Worm (Caenorhabditis elegans): ENCODE results near the gene txt-13.

Gene txt-13

DNA sequence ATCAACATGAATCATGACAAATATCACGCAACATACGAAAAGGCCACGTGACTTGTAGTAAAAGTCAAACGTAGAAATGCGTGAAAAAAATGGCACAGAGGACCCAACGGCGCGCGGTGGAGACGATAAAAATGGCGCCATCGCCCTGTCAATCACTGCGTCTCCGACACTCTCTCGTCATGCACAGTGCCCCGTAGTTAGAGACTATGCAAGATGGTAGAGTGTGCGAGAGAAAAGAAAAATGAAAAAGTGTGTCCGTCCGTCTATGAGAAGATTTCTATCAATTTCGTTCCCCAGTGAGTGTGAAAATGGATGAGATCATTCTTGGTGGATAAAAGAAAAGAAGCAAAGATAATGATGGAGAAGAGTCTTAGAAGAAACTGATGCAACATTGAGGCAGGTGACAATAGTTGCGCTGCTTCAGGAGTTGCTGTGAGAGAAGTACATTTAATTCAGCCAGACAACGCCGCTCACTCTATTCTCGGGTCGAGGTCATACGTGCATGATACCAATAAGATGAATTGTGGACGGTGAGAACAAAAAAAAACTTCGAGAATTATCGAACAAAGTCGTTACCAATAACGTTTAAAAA is 14.8 kb upstream of the txt-13 start (continued):
- TF ChIP-seq C34F6.9 (tag; optimal IDR thresholded peaks at IDR 0.05) (peak; percentile 63), Y55F3AM.14 (GFP tag; optimal IDR thresholded peaks at IDR 0.05) (no peak), nhr-23 (tag; optimal IDR thresholded peaks at IDR 0.05) (no peak), ama-1 (optimal IDR thresholded peaks at IDR 0.05) (no peak), mbf-1 (tag; optimal IDR thresholded peaks at IDR 0.05) (no peak), sem-4 (tag; optimal IDR thresholded peaks at IDR 0.05) (peak; percentile 72)

DNA sequence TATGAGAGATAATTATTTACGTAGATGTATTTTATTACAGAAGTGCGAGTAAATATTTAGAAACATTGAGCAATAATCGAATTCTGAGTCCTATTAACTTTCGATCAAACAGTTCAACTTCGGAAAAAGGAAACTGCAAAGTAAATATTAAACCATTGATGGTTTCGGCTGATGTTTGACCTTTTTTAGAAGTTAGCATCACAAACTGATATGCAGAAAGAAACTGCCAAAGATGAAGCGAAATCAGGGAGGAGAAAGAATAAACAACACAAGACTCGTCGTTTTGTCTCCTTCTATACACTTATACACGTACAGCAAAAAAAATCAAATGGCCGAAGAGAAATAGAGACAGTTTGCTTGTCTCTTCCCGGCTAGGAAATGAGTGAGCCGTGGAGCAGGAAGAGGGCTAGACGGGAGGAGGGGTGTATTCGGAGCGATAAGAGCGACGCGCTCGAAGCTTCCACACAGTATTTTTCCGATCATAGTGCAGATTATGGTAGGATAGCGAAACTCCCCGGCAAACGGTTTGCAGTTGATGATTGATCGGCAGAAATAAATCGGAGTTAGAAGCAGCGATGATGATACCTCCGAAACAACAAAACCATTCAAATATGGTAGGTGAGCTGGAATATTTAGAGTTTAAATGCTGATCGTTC is 13.7 kb upstream of the txt-13 start:
- TF ChIP-seq ztf-11 (tag; optimal IDR thresholded peaks at IDR 0.05) (no peak), nhr-23 (tag; optimal IDR thresholded peaks at IDR 0.05) (no peak), nhr-237 (tag; optimal IDR thresholded peaks at IDR 0.05) (no peak), lin-11 (tag; optimal IDR thresholded peaks at IDR 0.05) (no peak), lin-39 (tag; optimal IDR thresholded peaks at IDR 0.05) (no peak), elt-1 (tag; optimal IDR thresholded peaks at IDR 0.05) (no peak), nhr-21 (tag; optimal IDR thresholded peaks at IDR 0.05) (no peak), ceh-16 (tag; optimal IDR thresholded peaks at IDR 0.05) (no peak), fos-1 (tag; optimal IDR thresholded peaks at IDR 0.05) (peak; percentile 39), C34F6.9 (tag; optimal IDR thresholded peaks at IDR 0.05) (no peak), mdl-1 (tag; optimal IDR thresholded peaks at IDR 0.05) (no peak), unc-39 (tag; optimal IDR thresholded peaks at IDR 0.05) (no peak), nhr-129 (tag; optimal IDR thresholded peaks at IDR 0.05) (peak; percentile 23), nhr-6 (tag; optimal IDR thresholded peaks at IDR 0.05) (no peak), unc-62 (GFP tag; optimal IDR thresholded peaks at IDR 0.05) (no peak), gmeb-1 (tag; optimal IDR thresholded peaks at IDR 0.05) (no peak), nhr-77 (tag; optimal IDR thresholded peaks at IDR 0.05) (no peak), sma-9 (GFP tag; optimal IDR thresholded peaks at IDR 0.05) (peak; percentile 45), sma-9 (tag; optimal IDR thresholded peaks at IDR 0.05) (no peak), sma-3 (GFP tag; optimal IDR thresholded peaks at IDR 0.05) (no peak), peb-1 (tag; optimal IDR thresholded peaks at IDR 0.05) (no peak), nhr-25 (tag; optimal IDR thresholded peaks at IDR 0.05) (no peak), ceh-82 (tag; optimal IDR thresholded peaks at IDR 0.05) (no peak), unc-55 (GFP tag; optimal IDR thresholded peaks at IDR 0.05) (no peak), snpc-4 (tag; optimal IDR thresholded peaks at IDR 0.05) (no peak), ZK546.5 (tag; optimal IDR thresholded peaks at IDR 0.05) (no peak), Y55F3AM.14 (GFP tag; optimal IDR thresholded peaks at IDR 0.05) (no peak)

DNA sequence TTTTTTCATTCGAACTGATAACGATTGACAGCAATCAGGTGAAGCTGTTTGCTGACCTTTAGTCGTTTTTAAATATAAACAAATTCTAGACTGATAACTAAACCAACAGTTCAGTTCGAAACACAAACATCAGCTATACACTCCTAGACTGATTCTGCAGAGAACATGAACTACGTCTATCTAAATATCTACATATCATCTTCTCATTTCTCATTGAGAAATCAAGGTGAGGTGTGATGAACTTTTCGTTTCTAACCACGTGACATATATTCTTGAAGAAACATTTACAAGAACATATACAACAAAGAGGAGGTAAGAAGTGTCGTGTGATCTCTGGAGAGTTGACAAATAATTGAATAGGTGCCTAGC is 13.2 kb upstream of the txt-13 start:
- TF ChIP-seq nhr-23 (tag; optimal IDR thresholded peaks at IDR 0.05) (no peak), ceh-16 (tag; optimal IDR thresholded peaks at IDR 0.05) (no peak), crh-2 (tag; optimal IDR thresholded peaks at IDR 0.05) (peak; percentile 79), fos-1 (tag; optimal IDR thresholded peaks at IDR 0.05) (peak; percentile 5), alr-1 (tag; optimal IDR thresholded peaks at IDR 0.05) (no peak), lin-39 (tag; optimal IDR thresholded peaks at IDR 0.05) (no peak), ceh-82 (tag; optimal IDR thresholded peaks at IDR 0.05) (no peak), unc-62 (GFP tag; optimal IDR thresholded peaks at IDR 0.05) (no peak), ztf-1 (GFP tag; conservative IDR thresholded peaks at IDR 0.05) (no peak), egl-27 (tag; optimal IDR thresholded peaks at IDR 0.05) (no peak), R02D3.7 (tag; optimal IDR thresholded peaks at IDR 0.05) (no peak), nhr-6 (tag; optimal IDR thresholded peaks at IDR 0.05) (peak; percentile 71), mab-5 (tag; optimal IDR thresholded peaks at IDR 0.05) (no peak), elt-3 (tag; optimal IDR thresholded peaks at IDR 0.05) (no peak), mbf-1 (tag; optimal IDR thresholded peaks at IDR 0.05) (no peak), blmp-1 (tag; optimal IDR thresholded peaks at IDR 0.05; ENCODE audit: insufficient read depth) (peak; percentile 75), gmeb-1 (tag; optimal IDR thresholded peaks at IDR 0.05) (peak; percentile 37), sem-4 (tag; optimal IDR thresholded peaks at IDR 0.05) (no peak), nhr-10 (tag; optimal IDR thresholded peaks at IDR 0.05) (no peak), lin-13 (GFP tag; optimal IDR thresholded peaks at IDR 0.05) (peak; percentile 32), C34F6.9 (tag; optimal IDR thresholded peaks at IDR 0.05) (peak; percentile 80), aly-2 (tag; optimal IDR thresholded peaks at IDR 0.05) (no peak), ama-1 (optimal IDR thresholded peaks at IDR 0.05) (peak; percentile 15), nhr-11 (tag; optimal IDR thresholded peaks at IDR 0.05) (peak; percentile 41), elt-1 (tag; optimal IDR thresholded peaks at IDR 0.05) (no peak), skn-1 (tag; optimal IDR thresholded peaks at IDR 0.05) (no peak), dmd-4 (tag; optimal IDR thresholded peaks at IDR 0.05) (no peak), peb-1 (tag; optimal IDR thresholded peaks at IDR 0.05) (no peak), ZK546.5 (tag; optimal IDR thresholded peaks at IDR 0.05) (no peak), nhr-21 (tag; optimal IDR thresholded peaks at IDR 0.05) (peak; percentile 79), sma-9 (GFP tag; optimal IDR thresholded peaks at IDR 0.05) (peak; percentile 77), sma-9 (tag; optimal IDR thresholded peaks at IDR 0.05) (no peak), nhr-237 (tag; optimal IDR thresholded peaks at IDR 0.05) (no peak), mdl-1 (tag; optimal IDR thresholded peaks at IDR 0.05) (peak in 1 of 2 experiments; percentile 50), unc-39 (tag; optimal IDR thresholded peaks at IDR 0.05) (no peak), zag-1 (tag; optimal IDR thresholded peaks at IDR 0.05) (no peak), nhr-25 (tag; optimal IDR thresholded peaks at IDR 0.05) (peak; percentile 90), ztf-4 (tag; optimal IDR thresholded peaks at IDR 0.05) (peak; percentile 93), lsy-2 (tag; optimal IDR thresholded peaks at IDR 0.05) (peak in 1 of 2 experiments; percentile 62)

All from whole organism, L2 larva.